Worm (Caenorhabditis elegans) whole organism, L4/young adult: ENCODE results near the gene ZK550.6.

ENCODE experiments used
- W03F9.2 ChIP-seq: fragments of 150-350 bp; optimal IDR thresholded peaks from 2 replicates; lab custom pipeline; 2014; ENCODE audit warnings: missing biosample characterization, missing genetic modification characterization
- dao-5 ChIP-seq: sonication (generic microtip); optimal IDR thresholded peaks from 2 replicates; lab custom pipeline; 2016; ENCODE audit warnings: missing genotype, missing genetic modification characterization, moderate library complexity, missing compliant biosample characterization
- him-1 ChIP-seq: sonication (generic microtip); optimal IDR thresholded peaks from 2 replicates; lab custom pipeline; 2016; ENCODE audit warnings: missing genotype, missing genetic modification reagents, missing genetic modification characterization, missing compliant biosample characterization

The ZK550.6 gene

ce11 chrIV:17238951-17239350 is 23.3 kb downstream of the ZK550.6 start:
- TF ChIP-seq W03F9.2 (tag; lab: Kevin White, UChicago) = no peak
- no peak for TF ChIP-seq him-1 (tag; lab: Kevin White, UChicago)
- TF ChIP-seq dao-5 (tag; lab: Kevin White, UChicago) = no peak

- no peak for TF ChIP-seq W03F9.2 (tag; lab: Kevin White, UChicago)
Observed at ce11 chrIV:17237029-17237428, 25.3 kb downstream of the ZK550.6 start.

- TF ChIP-seq dao-5 (tag; lab: Kevin White, UChicago) (no peak), W03F9.2 (tag; lab: Kevin White, UChicago) (no peak), him-1 (tag; lab: Kevin White, UChicago) (no peak)
Observed at ce11 chrIV:17233494-17233893, 28.8 kb downstream of the ZK550.6 start.

DNA sequence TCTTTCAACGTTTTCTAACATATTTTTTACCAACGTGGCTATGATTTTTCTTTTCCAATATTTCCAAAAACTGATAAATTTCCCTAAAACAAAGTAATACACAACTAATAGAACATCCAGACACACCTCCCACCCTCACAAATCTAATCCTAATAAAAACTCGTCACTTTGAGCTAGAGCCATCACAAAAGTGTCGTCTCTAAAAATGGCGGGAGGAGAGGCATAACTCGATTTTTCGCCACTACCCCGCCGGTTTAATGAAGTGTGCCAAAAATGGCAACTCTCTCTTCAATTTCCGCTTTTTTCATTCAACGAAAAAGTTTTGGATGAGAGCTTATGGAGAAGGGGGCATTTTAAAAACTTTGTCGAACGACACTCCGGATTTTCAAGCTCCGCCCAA is 29.4 kb downstream of the ZK550.6 start:
- TF ChIP-seq dao-5 (tag; lab: Kevin White, UChicago) = no peak
- no peak for TF ChIP-seq him-1 (tag; lab: Kevin White, UChicago)
- no peak for TF ChIP-seq W03F9.2 (tag; lab: Kevin White, UChicago)

ce11 chrIV:17230958-17231357 is 31.3 kb downstream of the ZK550.6 start, which contains the start of gene npr-32:
npr-32 (minus strand) TSS chrIV:17231058.
- no peak for TF ChIP-seq dao-5 (tag; lab: Kevin White, UChicago)
- no peak for TF ChIP-seq him-1 (tag; lab: Kevin White, UChicago)
- TF ChIP-seq W03F9.2 (tag; lab: Kevin White, UChicago) = no peak

ce11 chrIV:17223474-17223873 is 38.8 kb downstream of the ZK550.6 start, which contains the start of gene Y116A8B.4:
Y116A8B.4 (plus strand) TSS chrIV:17223774.
- TF ChIP-seq W03F9.2 (tag; lab: Kevin White, UChicago) (no peak), him-1 (tag; lab: Kevin White, UChicago) (no peak), dao-5 (tag; lab: Kevin White, UChicago) (no peak)

- no peak for TF ChIP-seq dao-5 (tag; lab: Kevin White, UChicago)
- no peak for TF ChIP-seq him-1 (tag; lab: Kevin White, UChicago)
- TF ChIP-seq W03F9.2 (tag; lab: Kevin White, UChicago) = no peak
Observed at ce11 chrIV:17216048-17216447, 46.2 kb downstream of the ZK550.6 start, which contains the start of gene Y116A8B.1. Y116A8B.1 (plus strand) TSS chrIV:17216348.

DNA sequence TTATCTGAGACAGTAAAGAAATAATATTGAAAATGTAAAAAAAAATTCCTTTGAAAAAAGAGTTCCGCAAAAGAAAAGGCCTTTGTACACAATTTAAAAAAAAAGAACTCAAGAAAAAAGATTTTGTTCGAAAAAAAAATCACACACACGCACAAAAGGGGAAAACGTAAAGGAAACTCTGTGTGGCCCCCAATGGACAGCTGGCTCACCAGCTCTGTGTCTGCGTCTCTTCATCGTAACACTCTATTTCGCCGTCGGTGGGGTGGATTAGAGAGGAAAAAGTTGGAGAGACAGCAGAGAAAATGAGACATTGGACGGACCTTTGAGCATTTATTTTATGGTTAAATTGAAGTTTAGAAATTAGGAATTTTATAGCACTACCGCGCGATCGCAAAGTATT is 47.2 kb downstream of the ZK550.6 start:
- TF ChIP-seq him-1 (tag; lab: Kevin White, UChicago) (no peak), dao-5 (tag; lab: Kevin White, UChicago) (no peak), W03F9.2 (tag; lab: Kevin White, UChicago) (no peak)

ce11 chrIV:17210754-17211153 is 51.5 kb downstream of the ZK550.6 start:
- no peak for TF ChIP-seq him-1 (tag; lab: Kevin White, UChicago)
- TF ChIP-seq W03F9.2 (tag; lab: Kevin White, UChicago) = no peak
- no peak for TF ChIP-seq dao-5 (tag; lab: Kevin White, UChicago)
